Worm (Caenorhabditis elegans) whole organism, L1 larva: ENCODE results near the gene srx-120.

Source experiments
- C04F5.9 ChIP-seq: sonication (generic microtip); optimal IDR thresholded peaks from 2 replicates; lab custom pipeline; 2016; ENCODE audit warnings: missing genetic modification characterization, missing compliant biosample characterization
- C16A3.4 ChIP-seq: fragments of 150-350 bp; optimal IDR thresholded peaks from 2 replicates; lab custom pipeline; 2014; ENCODE audit warnings: missing biosample characterization, missing genetic modification characterization
- blmp-1 ChIP-seq: fragments of 150-350 bp; optimal IDR thresholded peaks from 2 replicates; lab custom pipeline; 2014; ENCODE audit warnings: missing biosample characterization, missing genetic modification characterization
- elt-2 ChIP-seq: sonication (generic microtip); optimal IDR thresholded peaks from 2 replicates; lab custom pipeline; 2016; ENCODE audit warnings: missing genetic modification characterization, mild to moderate bottlenecking, inconsistent platforms, missing compliant biosample characterization, missing genetic modification reagents
- mab-9 ChIP-seq: fragments of 200-800 bp; sonication (Bioruptor generic); IDR thresholded peaks from 2 replicates; pipeline ENCODE4 v1.3.6; 2022; ENCODE audit warnings: missing genetic modification reagents, missing genetic modification characterization, missing compliant biosample characterization
- mdl-1 ChIP-seq, 2 experiments: fragments of 150-350 bp; optimal IDR thresholded peaks; 2 replicates each; lab custom pipeline; 2014 to 2017; ENCODE audit warnings: missing biosample characterization in 2 of 2, missing genetic modification characterization in 2 of 2, inconsistent platforms in 1 of 2
- nhr-77 ChIP-seq: fragments of 150-350 bp; optimal IDR thresholded peaks from 2 replicates; lab custom pipeline; 2014; ENCODE audit warnings: missing biosample characterization, missing genetic modification characterization
- nhr-84 ChIP-seq: sonication (generic microtip); optimal IDR thresholded peaks from 2 replicates; lab custom pipeline; 2017; ENCODE audit warnings: missing biosample characterization, missing genetic modification characterization
- snpc-4 ChIP-seq: fragments of 150-350 bp; optimal IDR thresholded peaks from 2 replicates; lab custom pipeline; 2014; ENCODE audit warnings: missing biosample characterization, missing genetic modification characterization

DNA sequence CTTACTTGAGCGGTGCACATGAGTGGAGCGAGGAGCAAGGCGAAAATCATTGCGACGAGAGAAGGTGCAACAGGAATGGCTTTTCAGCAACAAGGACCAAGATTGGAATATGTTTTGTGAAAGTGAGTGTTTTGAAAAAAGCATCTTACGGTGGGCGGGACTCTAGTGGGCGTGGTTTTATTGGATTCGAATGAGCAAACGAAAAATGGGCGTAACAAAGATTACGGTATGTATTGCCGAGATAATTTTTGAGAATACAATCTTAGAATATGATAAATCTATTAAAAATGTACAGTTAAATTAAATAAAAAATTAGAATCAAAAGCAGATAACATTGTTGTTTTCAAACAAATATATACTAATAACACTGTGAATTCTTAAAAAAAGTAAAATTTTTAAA lies 29.2 kb downstream of the srx-120 start, which contains the start of gene F49C5.12:
- TF ChIP-seq mab-9: no peak
- TF ChIP-seq C04F5.9 (tag; lab: Kevin White, UChicago): no peak
- no peak for TF ChIP-seq C16A3.4 (tag; lab: Kevin White, UChicago)
- TF ChIP-seq blmp-1: no peak
- no peak for TF ChIP-seq mdl-1 (tag; optimal IDR thresholded peaks at IDR 0.05; lab: Kevin White, UChicago)
- no peak for TF ChIP-seq nhr-84
- no peak for TF ChIP-seq snpc-4 (tag; lab: Kevin White, UChicago)
- no peak for TF ChIP-seq nhr-77 (tag; lab: Kevin White, UChicago)
- no peak for TF ChIP-seq elt-2 (tag; lab: Kevin White, UChicago)
